Comparison of ENCODE assay signal across 5 worm cellular contexts in genomic region chrII:6853059-6853466, ce11.
TF ChIP-seq lines count a peak whose summit lies in the region.

No protein-coding gene starts in this region.

TF ChIP-seq in whole organism, L1 larva, 84 proteins besides CTCF, POLR2A, EP300 and RAD21 (continues in another document):
- TF ChIP-seq nhr-77 (tag; optimal IDR thresholded peaks at IDR 0.05; lab: Kevin White, UChicago) (peak; percentile 75), mab-9 (GFP tag; IDR thresholded peaks at IDR 0.05; lab: Robert Waterston, UW) (peak; percentile 61), nhr-19 (GFP tag; conservative IDR thresholded peaks at IDR 0.05; lab: Robert Waterston, UW) (peak; percentile 79), snpc-4 (tag; optimal IDR thresholded peaks at IDR 0.05; lab: Kevin White, UChicago) (peak; percentile 44), rnt-1 (tag; optimal IDR thresholded peaks at IDR 0.05; lab: Kevin White, UChicago) (peak; percentile 82), fkh-8 (tag; optimal IDR thresholded peaks at IDR 0.05; lab: Kevin White, UChicago) (peak; percentile 74), lin-13 (GFP tag; optimal IDR thresholded peaks at IDR 0.05; lab: Kevin White, UChicago) (peak; percentile 78), efl-1 (optimal IDR thresholded peaks at IDR 0.05; lab: Kevin White, UChicago) (peak; percentile 51 to 57), efl-1 (GFP tag; optimal IDR thresholded peaks at IDR 0.05 in 1 of 2; lab: Kevin White, UChicago) (peak; percentile 25 to 57), nhr-237 (tag; optimal IDR thresholded peaks at IDR 0.05; lab: Kevin White, UChicago) (peak; percentile 27), jun-1 (tag; optimal IDR thresholded peaks at IDR 0.05; lab: Kevin White, UChicago) (peak; percentile 65), mep-1 (tag; optimal IDR thresholded peaks at IDR 0.05; lab: Kevin White, UChicago) (peak; percentile 68), ama-1 (optimal IDR thresholded peaks at IDR 0.05; lab: Kevin White, UChicago) (peak; percentile 51), ceh-82 (tag; optimal IDR thresholded peaks at IDR 0.05; lab: Kevin White, UChicago) (peak; percentile 58 to 82 (median 69)), blmp-1 (tag; optimal IDR thresholded peaks at IDR 0.05; lab: Kevin White, UChicago) (peak; percentile 18), unc-130 (tag; optimal IDR thresholded peaks at IDR 0.05; lab: Kevin White, UChicago) (peak; percentile 15), nhr-71 (tag; optimal IDR thresholded peaks at IDR 0.05; lab: Kevin White, UChicago) (peak; percentile 79), sup-37 (GFP tag; optimal IDR thresholded peaks at IDR 0.05; lab: Kevin White, UChicago) (no peak)

TF ChIP-seq in whole organism, L3 larva, 47 proteins besides CTCF, POLR2A, EP300 and RAD21 (continues in another document):
- TF ChIP-seq mml-1 (tag; optimal IDR thresholded peaks at IDR 0.05; lab: Kevin White, UChicago) (no peak), nhr-76 (tag; optimal IDR thresholded peaks at IDR 0.05; lab: Kevin White, UChicago) (no peak), snpc-4 (tag; optimal IDR thresholded peaks at IDR 0.05; lab: Kevin White, UChicago) (peak; percentile 3), mdl-1 (tag; optimal IDR thresholded peaks at IDR 0.05; lab: Kevin White, UChicago) (no peak), fkh-2 (tag; optimal IDR thresholded peaks at IDR 0.05; lab: Kevin White, UChicago) (no peak), elt-1 (tag; optimal IDR thresholded peaks at IDR 0.05; lab: Kevin White, UChicago) (no peak), nhr-23 (tag; optimal IDR thresholded peaks at IDR 0.05; lab: Kevin White, UChicago) (peak; percentile 19), eor-1 (tag; optimal IDR thresholded peaks at IDR 0.05; lab: Kevin White, UChicago) (no peak), ztf-11 (tag; optimal IDR thresholded peaks at IDR 0.05; lab: Kevin White, UChicago) (no peak), zag-1 (tag; optimal IDR thresholded peaks at IDR 0.05; lab: Kevin White, UChicago) (no peak), daf-12 (tag; optimal IDR thresholded peaks at IDR 0.05; lab: Kevin White, UChicago) (no peak), skn-1 (tag; optimal IDR thresholded peaks at IDR 0.05; lab: Kevin White, UChicago) (peak; percentile 24), egl-5 (tag; optimal IDR thresholded peaks at IDR 0.05; lab: Kevin White, UChicago) (peak; percentile 32), R02D3.7 (tag; optimal IDR thresholded peaks at IDR 0.05; lab: Kevin White, UChicago) (peak; percentile 12), fkh-10 (GFP tag; optimal IDR thresholded peaks at IDR 0.05; lab: Kevin White, UChicago) (no peak), sea-2 (GFP tag; optimal IDR thresholded peaks at IDR 0.05; lab: Kevin White, UChicago) (no peak), nhr-11 (tag; optimal IDR thresholded peaks at IDR 0.05; lab: Kevin White, UChicago) (peak; percentile 35), unc-39 (tag; optimal IDR thresholded peaks at IDR 0.05; lab: Kevin White, UChicago) (no peak), ceh-82 (tag; optimal IDR thresholded peaks at IDR 0.05; lab: Kevin White, UChicago) (peak; percentile 5), nhr-25 (tag; optimal IDR thresholded peaks at IDR 0.05; lab: Kevin White, UChicago) (peak; percentile 56)

TF ChIP-seq in whole organism, early embryonic, 17 proteins besides CTCF, POLR2A, EP300 and RAD21:
- TF ChIP-seq ceh-13 (GFP tag; optimal IDR thresholded peaks at IDR 0.05; lab: Kevin White, UChicago): peak; percentile 84
- peak; percentile 89 for TF ChIP-seq B0310.2 (tag; optimal IDR thresholded peaks at IDR 0.05; lab: Kevin White, UChicago)
- peak; percentile 98 for TF ChIP-seq ceh-36 (tag; optimal IDR thresholded peaks at IDR 0.05; lab: Kevin White, UChicago)
- peak; percentile 95 for TF ChIP-seq pes-1 (GFP tag; IDR thresholded peaks at IDR 0.05; lab: Robert Waterston, UW)
- TF ChIP-seq hmbx-1 (tag; optimal IDR thresholded peaks at IDR 0.05; lab: Kevin White, UChicago): peak; percentile 83
- TF ChIP-seq flt-1 (GFP tag; IDR thresholded peaks at IDR 0.05; lab: Robert Waterston, UW): peak; percentile 94
- peak; percentile 89 for TF ChIP-seq tra-4 (tag; optimal IDR thresholded peaks at IDR 0.05; lab: Kevin White, UChicago)
- peak; percentile 88 for TF ChIP-seq tbx-37 (GFP tag; conservative IDR thresholded peaks at IDR 0.05; lab: Robert Waterston, UW)
- TF ChIP-seq tbx-11 (GFP tag; IDR thresholded peaks at IDR 0.05; lab: Robert Waterston, UW): peak; percentile 86
- TF ChIP-seq aly-1 (tag; optimal IDR thresholded peaks at IDR 0.05; lab: Kevin White, UChicago): peak; percentile 90
- peak; percentile 96 for TF ChIP-seq hmg-4 (GFP tag; optimal IDR thresholded peaks at IDR 0.05; lab: Kevin White, UChicago)
- peak; percentile 98 for TF ChIP-seq F13C5.2 (tag; optimal IDR thresholded peaks at IDR 0.05; lab: Kevin White, UChicago)
- TF ChIP-seq ets-7 (tag; optimal IDR thresholded peaks at IDR 0.05; lab: Kevin White, UChicago): peak; percentile 84
- peak; percentile 88 for TF ChIP-seq sea-1 (GFP tag; conservative IDR thresholded peaks at IDR 0.05; lab: Robert Waterston, UW)
- TF ChIP-seq hnd-1 (tag; optimal IDR thresholded peaks at IDR 0.05; lab: Kevin White, UChicago): peak; percentile 78
- TF ChIP-seq scrt-1 (GFP tag; IDR thresholded peaks at IDR 0.05; lab: Robert Waterston, UW): peak; percentile 92
- peak; percentile 85 for TF ChIP-seq ama-1 (optimal IDR thresholded peaks at IDR 0.05; lab: Kevin White, UChicago)

TF ChIP-seq in whole organism, midembryonic, 9 proteins besides CTCF, POLR2A, EP300 and RAD21:
- TF ChIP-seq med-1 (GFP tag; optimal IDR thresholded peaks at IDR 0.05; lab: Kevin White, UChicago; ENCODE audit: insufficient read depth): peak; percentile 88
- TF ChIP-seq flt-1 (GFP tag; IDR thresholded peaks at IDR 0.05; lab: Robert Waterston, UW): peak; percentile 98
- peak; percentile 88 for TF ChIP-seq ztf-23 (GFP tag; IDR thresholded peaks at IDR 0.05; lab: Robert Waterston, UW)
- TF ChIP-seq ztf-29 (GFP tag; IDR thresholded peaks at IDR 0.05; lab: Robert Waterston, UW): peak; percentile 87
- peak; percentile 88 for TF ChIP-seq T22C8.4 (GFP tag; IDR thresholded peaks at IDR 0.05; lab: Robert Waterston, UW)
- TF ChIP-seq cog-1 (tag; optimal IDR thresholded peaks at IDR 0.05; lab: Kevin White, UChicago): peak; percentile 74
- TF ChIP-seq tab-1 (GFP tag; IDR thresholded peaks at IDR 0.05; lab: Robert Waterston, UW): peak; percentile 95
- peak; percentile 87 for TF ChIP-seq ref-1 (GFP tag; conservative IDR thresholded peaks at IDR 0.05; lab: Robert Waterston, UW)
- peak; percentile 81 for TF ChIP-seq klf-2 (GFP tag; conservative IDR thresholded peaks at IDR 0.05; lab: Robert Waterston, UW)

TF ChIP-seq in whole organism, young adult, 124 proteins besides CTCF, POLR2A, EP300 and RAD21 (continues in another document):
- TF ChIP-seq sptf-2 (GFP tag; optimal IDR thresholded peaks at IDR 0.05; lab: Kevin White, UChicago) (no peak), ekl-4 (GFP tag; IDR thresholded peaks at IDR 0.05; lab: Robert Waterston, UW) (0 out of 2 replicates have a peak, but pooled peaks have one; percentile 9), cebp-2 (GFP tag; IDR thresholded peaks at IDR 0.05; lab: Robert Waterston, UW) (no peak), nfya-2 (GFP tag; IDR thresholded peaks at IDR 0.05; lab: Robert Waterston, UW) (no peak), him-1 (tag; optimal IDR thresholded peaks at IDR 0.05; lab: Kevin White, UChicago) (peak; percentile 95), madf-10 (tag; optimal IDR thresholded peaks at IDR 0.05; lab: Kevin White, UChicago) (peak; percentile 68), B0019.2 (GFP tag; conservative IDR thresholded peaks at IDR 0.05; lab: Robert Waterston, UW) (no peak), akir-1 (GFP tag; optimal IDR thresholded peaks at IDR 0.05; lab: Kevin White, UChicago) (peak; percentile 64), let-526 (GFP tag; IDR thresholded peaks at IDR 0.05; lab: Robert Waterston, UW) (no peak), nfyb-1 (GFP tag; IDR thresholded peaks at IDR 0.05; lab: Robert Waterston, UW) (peak; percentile 61), F55B11.4 (tag; optimal IDR thresholded peaks at IDR 0.05; lab: Kevin White, UChicago; ENCODE audit: borderline replicate concordance, insufficient read depth) (no peak), hsf-1 (GFP tag; IDR thresholded peaks at IDR 0.05; lab: Robert Waterston, UW) (no peak), hrde-1 (tag; optimal IDR thresholded peaks at IDR 0.05; lab: Kevin White, UChicago; ENCODE audit: borderline replicate concordance) (peak; percentile 48), hmg-1.2 (GFP tag; IDR thresholded peaks at IDR 0.05; lab: Robert Waterston, UW) (peak; percentile 62), snpc-1.3 (tag; optimal IDR thresholded peaks at IDR 0.05; lab: Kevin White, UChicago; ENCODE audit: insufficient read depth) (no peak), madf-8 (GFP tag; conservative IDR thresholded peaks at IDR 0.05; lab: Robert Waterston, UW) (no peak), F49E8.2 (tag; optimal IDR thresholded peaks at IDR 0.05; lab: Kevin White, UChicago; ENCODE audit: insufficient read depth) (no peak), lin-54 (GFP tag; optimal IDR thresholded peaks at IDR 0.05; lab: Kevin White, UChicago) (peak; percentile 60), ccch-3 (GFP tag; optimal IDR thresholded peaks at IDR 0.05; lab: Kevin White, UChicago) (no peak), Y79H2A.3 (GFP tag; conservative IDR thresholded peaks at IDR 0.05; lab: Robert Waterston, UW) (0 out of 2 replicates have a peak, but pooled peaks have one; percentile 25), sea-2 (GFP tag; IDR thresholded peaks at IDR 0.05; lab: Robert Waterston, UW) (no peak), dpl-1 (GFP tag; optimal IDR thresholded peaks at IDR 0.05; lab: Kevin White, UChicago) (no peak), unc-130 (GFP tag; optimal IDR thresholded peaks at IDR 0.05; lab: Kevin White, UChicago) (no peak), F22D6.2 (tag; optimal IDR thresholded peaks at IDR 0.05; lab: Kevin White, UChicago) (no peak), pbrm-1 (GFP tag; IDR thresholded peaks at IDR 0.05; lab: Robert Waterston, UW) (peak; percentile 83), somi-1 (GFP tag; optimal IDR thresholded peaks at IDR 0.05; lab: Kevin White, UChicago) (peak; percentile 54), bed-2 (GFP tag; IDR thresholded peaks at IDR 0.05; lab: Robert Waterston, UW) (no peak), ceh-58 (GFP tag; IDR thresholded peaks at IDR 0.05; lab: Robert Waterston, UW) (no peak), attf-6 (GFP tag; IDR thresholded peaks at IDR 0.05; lab: Robert Waterston, UW) (0 out of 2 replicates have a peak, but pooled peaks have one; percentile 28), rec-8 (tag; optimal IDR thresholded peaks at IDR 0.05; lab: Kevin White, UChicago) (peak; percentile 10 to 26), hlh-26 (GFP tag; conservative IDR thresholded peaks at IDR 0.05; lab: Robert Waterston, UW) (no peak), Y53F4B.3 (GFP tag; IDR thresholded peaks at IDR 0.05; lab: Robert Waterston, UW) (no peak), ztf-6 (GFP tag; IDR thresholded peaks at IDR 0.05; lab: Robert Waterston, UW) (0 out of 2 replicates have a peak, but pooled peaks have one; percentile 30), F33H1.4 (GFP tag; IDR thresholded peaks at IDR 0.05; lab: Robert Waterston, UW) (peak; percentile 56; the same call in 1 of the 2 replicates), rcor-1 (GFP tag; IDR thresholded peaks at IDR 0.05; lab: Robert Waterston, UW) (peak; percentile 72)

Comparison
In these comparisons a context has a peak if more than half of its experiments do, and no peak if none do; other contexts are left out.
1. Of the 8 proteins assayed by ChIP-seq in both whole organism, young adult and whole organism, L1 larva: peak only in whole organism, young adult: none; only in whole organism, L1 larva: dpl-1, efl-1 and unc-130; in both: ama-1, nhr-90 and snpc-4; in neither: 1; mixed calls (peak in some experiments, not most) for 1.